Worm (Caenorhabditis elegans) whole organism, L1 larva: Measurements from ENCODE around the gene nspa-8.

ENCODE experiments used
- ceh-8 ChIP-seq: fragments of 200-800 bp; sonication (Bioruptor generic); optimal IDR thresholded peaks from 2 replicates; lab custom pipeline; 2018; ENCODE audit warnings: mild to moderate bottlenecking, missing genetic modification characterization, moderate library complexity, missing compliant biosample characterization
- fkh-8 ChIP-seq: sonication (generic microtip); optimal IDR thresholded peaks from 2 replicates; lab custom pipeline; 2016; ENCODE audit warnings: mild to moderate bottlenecking, missing genetic modification characterization, missing compliant biosample characterization
- nhr-12 ChIP-seq: sonication (generic microtip); optimal IDR thresholded peaks from 2 replicates; lab custom pipeline; 2017; ENCODE audit warnings: missing biosample characterization, missing genetic modification characterization
- nhr-20 ChIP-seq: sonication (generic microtip); optimal IDR thresholded peaks from 2 replicates; lab custom pipeline; 2016; ENCODE audit warnings: mild to moderate bottlenecking, missing genetic modification characterization, missing compliant biosample characterization
- sptf-1 ChIP-seq: fragments of 150-350 bp; optimal IDR thresholded peaks from 2 replicates; lab custom pipeline; 2014; ENCODE audit warnings: missing biosample characterization, missing genetic modification characterization
- tbx-2 ChIP-seq: sonication (generic microtip); optimal IDR thresholded peaks from 2 replicates; lab custom pipeline; 2016; ENCODE audit warnings: missing genetic modification characterization, missing compliant biosample characterization
- xbp-1 ChIP-seq: sonication (generic microtip); optimal IDR thresholded peaks from 2 replicates; lab custom pipeline; 2016; ENCODE audit warnings: missing genetic modification characterization, missing compliant biosample characterization
- ztf-11 ChIP-seq, 2 experiments: sonication (generic microtip); optimal IDR thresholded peaks; 2 replicates each; lab custom pipeline; 2016 to 2017; ENCODE audit warnings: missing genetic modification characterization in 2 of 2, missing biosample characterization in 1 of 2, missing compliant biosample characterization in 1 of 2

DNA sequence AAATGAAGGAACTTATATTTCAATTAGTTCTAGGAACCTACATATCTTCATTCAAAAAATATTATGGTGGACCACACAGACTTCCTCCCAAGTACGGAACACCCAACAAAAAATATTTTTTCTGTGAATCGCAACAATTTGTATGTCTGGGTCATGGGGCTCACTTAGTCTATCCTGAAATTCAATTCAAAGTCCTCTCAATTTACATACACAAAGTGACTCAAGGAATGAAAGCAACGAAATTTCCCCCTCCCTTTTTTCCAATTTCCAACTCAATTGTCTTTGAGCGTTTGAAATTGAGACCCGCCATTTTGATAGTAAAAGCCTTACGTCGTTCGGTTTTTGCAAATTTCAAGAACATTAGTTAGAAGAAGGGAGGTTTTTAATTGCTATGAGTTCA is 32.5 kb upstream of the nspa-8 start:
- TF ChIP-seq nhr-12 (no peak), ztf-11 (tag; optimal IDR thresholded peaks at IDR 0.05; lab: Kevin White, UChicago) (no peak), ceh-8 (GFP tag; lab: Kevin White, UChicago) (no peak), xbp-1 (tag; lab: Kevin White, UChicago) (no peak), nhr-20 (tag; lab: Kevin White, UChicago) (no peak), tbx-2 (tag; lab: Kevin White, UChicago) (no peak), fkh-8 (tag; lab: Kevin White, UChicago) (no peak), sptf-1 (tag; lab: Kevin White, UChicago) (no peak)
